Fruit fly (Drosophila melanogaster) S2 (cell line): ENCODE results near the gene CG11226.

ENCODE experiments used
- CG8478 ChIP-seq: fragments of >200 bp; optimal IDR thresholded peaks from 2 replicates; lab custom pipeline; 2018
- CTCF ChIP-seq, 2 experiments: fragments of >200 bp; optimal IDR thresholded peaks; 2 replicates each; lab custom pipeline; 2018

CG11226 gene

dm6 chr3L:22868070-22868469, 31.2 kb downstream of the CG11226 start, which contains the start of gene EMC4:
Gene EMC4 (minus strand): TSS chr3L:22868243.
- TF ChIP-seq CTCF (optimal IDR thresholded peaks at IDR 0.05; lab: Kevin White, UChicago) (no peak), CG8478 (lab: Kevin White, UChicago) (no peak)

- TF ChIP-seq CTCF (optimal IDR thresholded peaks at IDR 0.05; lab: Kevin White, UChicago), result no peak
- no peak for TF ChIP-seq CG8478 (lab: Kevin White, UChicago)
Measured at dm6 chr3L:22870378-22870777, 33.5 kb downstream of the CG11226 start.

- no peak for TF ChIP-seq CG8478 (lab: Kevin White, UChicago)
Measured at dm6 chr3L:22871030-22871844, 34.4 kb downstream of the CG11226 start.

dm6 chr3L:22871845-22872361, 35.0 kb downstream of the CG11226 start, which contains the start of the genes CG11109 and Arf1:
Gene CG11109 (plus strand): TSS chr3L:22872200.
Gene Arf1 (minus strand): TSS chr3L:22872231.
- TF ChIP-seq CTCF (optimal IDR thresholded peaks at IDR 0.05; lab: Kevin White, UChicago) (no peak), CG8478 (lab: Kevin White, UChicago) (no peak)

- TF ChIP-seq CTCF (optimal IDR thresholded peaks at IDR 0.05; lab: Kevin White, UChicago) (no peak), CG8478 (lab: Kevin White, UChicago) (no peak)
Measured at dm6 chr3L:22877934-22878333, 41.1 kb downstream of the CG11226 start.

dm6 chr3L:22878723-22879343, 42.0 kb downstream of the CG11226 start, which contains the start of the genes Chro and Ssl1:
Gene Chro (minus strand): TSS chr3L:22878984.
Gene Ssl1 (plus strand): TSS chr3L:22879089.
- no peak for TF ChIP-seq CG8478 (lab: Kevin White, UChicago)

dm6 chr3L:22879344-22879723, 42.5 kb downstream of the CG11226 start:
- TF ChIP-seq CTCF (optimal IDR thresholded peaks at IDR 0.05; lab: Kevin White, UChicago) (no peak), CG8478 (lab: Kevin White, UChicago) (no peak)

- no peak for TF ChIP-seq CTCF (optimal IDR thresholded peaks at IDR 0.05; lab: Kevin White, UChicago)
- no peak for TF ChIP-seq CG8478 (lab: Kevin White, UChicago)
Measured at dm6 chr3L:22880914-22881313, 44.0 kb downstream of the CG11226 start, which contains the start of gene slif. Gene slif (plus strand): TSS chr3L:22881045.

dm6 chr3L:22883649-22884048, 46.8 kb downstream of the CG11226 start:
- TF ChIP-seq CG8478 (lab: Kevin White, UChicago) (no peak), CTCF (optimal IDR thresholded peaks at IDR 0.05; lab: Kevin White, UChicago) (no peak)

dm6 chr3L:22884481-22884880, 47.6 kb downstream of the CG11226 start:
- no peak for TF ChIP-seq CTCF (optimal IDR thresholded peaks at IDR 0.05; lab: Kevin White, UChicago)
- no peak for TF ChIP-seq CG8478 (lab: Kevin White, UChicago)

dm6 chr3L:22885843-22886242, 49.0 kb downstream of the CG11226 start:
- TF ChIP-seq CG8478 (lab: Kevin White, UChicago) (no peak), CTCF (optimal IDR thresholded peaks at IDR 0.05; lab: Kevin White, UChicago) (no peak)

- TF ChIP-seq CG8478 (lab: Kevin White, UChicago) (no peak), CTCF (optimal IDR thresholded peaks at IDR 0.05; lab: Kevin White, UChicago) (no peak)
Measured at dm6 chr3L:22886939-22887338, 50.1 kb downstream of the CG11226 start.

dm6 chr3L:22887677-22888076, 50.8 kb downstream of the CG11226 start:
- TF ChIP-seq CTCF (optimal IDR thresholded peaks at IDR 0.05; lab: Kevin White, UChicago) (no peak), CG8478 (lab: Kevin White, UChicago) (no peak)
